Worm (Caenorhabditis elegans) whole organism, L4/young adult: ENCODE results near the gene D1005.6.
"Not testable (repeated sequence)": the region's sequence is repeated elsewhere in the genome, so short reads cannot be mapped to it uniquely, and the experiment has no call there.

Experiments used
- W03F9.2 ChIP-seq: fragments of 150-350 bp; optimal IDR thresholded peaks from 2 replicates; lab custom pipeline; 2014; ENCODE audit warnings: missing biosample characterization, missing genetic modification characterization
- dao-5 ChIP-seq: sonication (generic microtip); optimal IDR thresholded peaks from 2 replicates; lab custom pipeline; 2016; ENCODE audit warnings: missing genotype, missing genetic modification characterization, moderate library complexity, missing compliant biosample characterization
- him-1 ChIP-seq: sonication (generic microtip); optimal IDR thresholded peaks from 2 replicates; lab custom pipeline; 2016; ENCODE audit warnings: missing genotype, missing genetic modification reagents, missing genetic modification characterization, missing compliant biosample characterization

D1005.6 gene

DNA sequence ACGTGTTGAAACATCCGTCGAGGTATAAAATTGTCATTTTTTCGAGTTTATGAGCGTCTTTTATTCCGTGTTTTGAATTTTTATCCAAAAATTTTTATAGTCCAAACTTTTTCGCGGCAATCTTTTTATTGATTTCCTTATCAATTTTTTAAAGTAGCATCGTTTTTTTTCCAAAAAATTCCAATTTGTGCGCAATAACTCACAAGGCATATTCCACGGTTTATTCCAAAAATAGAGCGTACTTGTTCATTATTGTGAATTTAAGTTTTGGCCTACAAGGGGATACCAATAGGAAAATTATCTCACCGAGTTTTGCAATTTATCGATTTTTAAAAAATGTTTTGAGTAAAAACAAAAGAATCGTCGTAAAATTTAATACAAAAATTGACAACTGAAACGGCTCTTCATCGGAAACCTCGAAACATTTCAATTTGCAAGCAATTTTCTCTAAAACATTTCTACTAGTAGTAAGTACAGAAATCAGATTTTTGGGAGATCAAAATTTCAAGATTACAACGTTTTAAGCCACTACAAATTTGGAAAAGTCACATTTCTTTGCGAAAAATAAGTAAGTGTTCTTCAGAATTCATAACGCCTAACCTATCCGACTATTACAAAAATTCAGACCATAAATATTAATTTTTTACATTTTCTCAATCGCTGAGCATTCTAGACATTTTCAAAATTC lies 20.9 kb downstream of the D1005.6 start:
- TF ChIP-seq W03F9.2 (tag; lab: Kevin White, UChicago) (no peak), him-1 (no peak), dao-5 (tag; lab: Kevin White, UChicago) (no peak)

DNA sequence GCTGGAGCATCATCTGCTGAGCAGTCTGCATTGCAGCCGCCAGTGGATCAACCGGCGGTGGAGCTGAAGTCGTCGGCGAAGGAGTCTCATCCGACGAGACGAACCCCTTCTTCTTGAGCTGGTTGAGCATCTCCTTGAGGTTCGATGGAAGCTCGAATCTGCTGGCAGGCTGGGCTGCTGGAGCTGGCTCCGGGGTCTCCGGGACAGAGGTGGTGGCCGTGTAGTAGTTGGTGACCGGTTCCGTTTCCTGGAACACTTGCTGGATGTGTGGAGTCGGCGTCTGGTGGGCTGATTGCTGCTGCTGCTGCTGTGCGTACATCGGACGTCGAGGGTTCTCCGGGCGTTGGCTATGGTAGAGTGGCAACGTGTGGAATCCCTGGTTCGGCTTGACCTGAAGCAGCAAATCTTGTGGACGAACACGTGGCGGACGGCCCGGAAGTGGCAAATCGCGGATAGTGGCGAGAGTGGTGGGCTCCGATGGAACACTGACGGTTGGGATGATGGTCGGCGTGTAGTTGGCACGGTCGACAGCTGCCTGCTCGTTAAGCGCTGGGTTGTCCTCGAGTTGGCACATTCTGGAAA lies 22.9 kb downstream of the D1005.6 start:
- TF ChIP-seq W03F9.2 (tag; lab: Kevin White, UChicago) (no peak), dao-5 (tag; lab: Kevin White, UChicago) (no peak), him-1 (no peak)

DNA sequence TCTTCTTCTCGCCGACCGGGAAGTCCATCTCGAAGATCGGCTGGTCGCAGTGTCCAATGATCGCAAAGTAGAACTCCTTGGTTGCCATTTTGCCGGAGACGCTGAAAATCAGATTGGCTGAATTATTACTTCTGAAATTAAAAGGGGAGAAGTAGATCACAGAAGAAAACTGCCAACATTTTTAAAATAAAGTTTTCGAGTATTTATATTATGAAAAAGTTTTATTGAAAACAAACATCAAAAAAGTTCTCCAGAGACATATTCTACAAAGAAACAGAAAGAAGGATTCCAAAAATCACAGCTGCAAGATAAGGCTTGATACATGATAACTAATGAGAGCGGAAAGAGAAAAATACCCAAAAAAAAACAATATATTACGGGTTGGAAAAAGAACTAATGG lies 24.4 kb downstream of the D1005.6 start, which contains the start of gene sedl-1:
Gene sedl-1, minus strand, starts transcription at position 101 of the 400 bp plus-strand sequence.
- no peak for TF ChIP-seq him-1
- TF ChIP-seq dao-5 (tag; lab: Kevin White, UChicago), result no peak

DNA sequence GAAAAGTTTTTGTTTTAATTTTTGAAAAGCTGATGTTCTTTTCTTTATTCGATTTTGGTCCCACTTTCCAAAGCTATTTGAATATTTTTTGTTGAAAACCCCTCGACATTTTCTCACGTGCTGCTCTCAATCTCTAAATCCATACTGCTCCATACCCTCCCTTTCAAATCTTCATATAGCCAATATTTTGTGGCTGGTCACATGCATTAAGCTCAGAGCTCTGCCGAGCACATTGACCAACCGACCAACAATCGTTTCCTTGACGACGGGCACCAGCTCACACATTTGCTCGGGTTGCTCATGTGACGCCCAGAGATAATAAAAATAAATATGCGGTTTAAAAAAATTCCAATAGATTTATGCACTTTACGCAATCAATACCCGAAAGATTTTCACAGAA lies 25.7 kb downstream of the D1005.6 start:
- TF ChIP-seq him-1, result no peak
- TF ChIP-seq W03F9.2 (tag; lab: Kevin White, UChicago), result no peak
- TF ChIP-seq dao-5 (tag; lab: Kevin White, UChicago), result no peak

DNA sequence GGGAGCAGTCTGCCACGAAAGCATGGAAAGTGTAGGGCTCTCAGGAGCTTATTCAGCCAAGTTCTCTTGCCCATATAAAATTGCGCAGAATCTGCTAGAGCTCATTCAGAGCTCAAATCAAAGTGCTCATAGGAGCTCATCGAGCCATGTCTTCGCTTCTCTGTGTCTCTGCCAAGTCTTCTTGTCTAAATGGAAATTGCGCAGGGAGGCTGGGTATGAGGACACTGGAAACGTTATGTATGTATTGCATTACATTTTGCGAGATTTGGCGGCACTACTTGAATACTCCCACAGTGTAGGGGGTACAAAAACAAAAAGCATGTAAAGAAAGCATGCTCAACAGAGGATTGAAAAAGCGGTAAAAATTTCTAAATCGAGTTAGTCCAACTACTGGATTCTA lies 27.5 kb downstream of the D1005.6 start:
- TF ChIP-seq W03F9.2 (tag; lab: Kevin White, UChicago), result no peak
- no peak for TF ChIP-seq him-1

DNA sequence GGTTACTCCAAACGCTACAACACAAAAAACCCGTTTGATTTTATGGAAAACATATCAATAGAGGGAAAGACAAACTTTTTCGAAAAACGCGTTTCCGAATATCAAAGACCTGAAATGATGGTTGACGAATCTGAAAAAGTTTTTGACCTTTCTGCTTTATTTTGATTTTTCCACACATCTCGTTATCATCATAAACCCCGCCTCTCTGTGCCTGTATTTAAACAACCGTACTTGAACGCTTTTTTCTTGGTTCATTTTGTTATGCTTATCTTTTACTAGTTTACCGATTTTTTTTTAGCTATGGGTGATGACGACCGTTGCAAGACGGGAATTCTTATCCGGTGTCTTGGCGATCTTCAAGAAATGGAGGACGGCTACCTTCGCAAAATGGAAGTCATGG lies 33.9 kb downstream of the D1005.6 start, which contains the start of gene F19G12.1:
Gene F19G12.1, plus strand, starts transcription at position 301 of the 400 bp plus-strand sequence.
- TF ChIP-seq W03F9.2 (tag; lab: Kevin White, UChicago); dao-5 (tag; lab: Kevin White, UChicago); him-1: not testable (repeated sequence)

DNA sequence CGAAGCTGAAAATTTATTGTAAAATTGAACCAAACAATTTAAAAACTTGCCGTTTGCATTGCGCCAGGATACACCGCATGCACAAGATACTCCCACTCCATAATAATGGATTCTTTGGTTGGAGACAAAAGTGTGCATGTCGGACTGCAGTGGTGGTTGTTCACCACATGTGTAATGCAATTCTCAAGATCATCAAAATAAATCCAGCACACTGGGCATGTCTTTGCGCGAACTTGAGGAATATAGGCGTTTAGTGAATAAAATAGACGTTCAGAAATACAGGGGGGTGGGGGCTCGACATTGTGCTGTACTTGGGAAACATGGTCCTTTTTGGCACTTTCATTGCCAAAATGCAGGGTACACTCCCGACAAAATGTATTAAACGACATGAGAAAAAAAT lies 38.2 kb downstream of the D1005.6 start, which contains the start of gene F19G12.11:
Gene F19G12.11, minus strand, starts transcription at position 101 of the 400 bp plus-strand sequence.
- no peak for TF ChIP-seq him-1
- TF ChIP-seq dao-5 (tag; lab: Kevin White, UChicago), result no peak
- TF ChIP-seq W03F9.2 (tag; lab: Kevin White, UChicago), result no peak

DNA sequence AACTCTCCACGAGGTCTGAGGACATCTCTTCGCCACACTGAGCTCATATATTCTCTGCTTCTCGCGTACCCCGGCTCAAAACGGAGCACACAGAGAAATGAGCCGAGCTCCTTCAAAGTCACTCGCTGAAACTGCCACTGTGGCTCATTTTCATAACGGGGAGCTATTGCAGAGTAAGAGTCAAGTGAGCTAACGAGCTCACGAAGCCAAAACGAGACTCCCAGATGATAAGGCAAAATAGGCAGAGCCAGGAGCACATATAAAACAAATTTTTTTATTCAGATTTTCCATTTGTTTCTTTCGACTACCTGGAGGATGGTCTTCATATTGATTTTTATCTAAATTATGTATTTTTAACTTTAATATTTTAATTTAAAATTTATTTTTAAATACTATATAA lies 40.1 kb downstream of the D1005.6 start, which contains the start of gene F19G12.3:
Gene F19G12.3, plus strand, starts transcription at position 301 of the 400 bp plus-strand sequence.
- TF ChIP-seq W03F9.2 (tag; lab: Kevin White, UChicago) (no peak), dao-5 (tag; lab: Kevin White, UChicago) (no peak), him-1 (no peak)

DNA sequence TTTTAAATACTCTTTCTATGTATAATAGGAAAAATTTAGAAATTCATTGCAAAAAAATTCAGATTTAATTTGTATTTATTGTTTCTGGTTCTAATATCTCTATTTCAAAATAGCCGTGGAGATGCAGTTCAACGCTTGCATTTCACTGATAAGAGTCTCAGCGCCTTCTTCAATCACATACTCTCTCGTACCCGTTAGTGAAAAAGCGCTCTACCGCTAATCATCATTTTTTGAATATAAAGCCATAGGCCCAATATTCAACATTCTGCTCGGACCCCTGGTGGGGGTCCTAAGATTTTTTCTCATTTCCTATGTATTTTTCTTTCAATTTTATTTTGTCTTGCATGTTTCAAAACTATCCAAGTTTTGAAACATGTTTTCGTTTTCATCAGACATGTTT lies 44.1 kb downstream of the D1005.6 start:
- TF ChIP-seq dao-5 (tag; lab: Kevin White, UChicago), result no peak
- no peak for TF ChIP-seq W03F9.2 (tag; lab: Kevin White, UChicago)
- TF ChIP-seq him-1, result no peak

DNA sequence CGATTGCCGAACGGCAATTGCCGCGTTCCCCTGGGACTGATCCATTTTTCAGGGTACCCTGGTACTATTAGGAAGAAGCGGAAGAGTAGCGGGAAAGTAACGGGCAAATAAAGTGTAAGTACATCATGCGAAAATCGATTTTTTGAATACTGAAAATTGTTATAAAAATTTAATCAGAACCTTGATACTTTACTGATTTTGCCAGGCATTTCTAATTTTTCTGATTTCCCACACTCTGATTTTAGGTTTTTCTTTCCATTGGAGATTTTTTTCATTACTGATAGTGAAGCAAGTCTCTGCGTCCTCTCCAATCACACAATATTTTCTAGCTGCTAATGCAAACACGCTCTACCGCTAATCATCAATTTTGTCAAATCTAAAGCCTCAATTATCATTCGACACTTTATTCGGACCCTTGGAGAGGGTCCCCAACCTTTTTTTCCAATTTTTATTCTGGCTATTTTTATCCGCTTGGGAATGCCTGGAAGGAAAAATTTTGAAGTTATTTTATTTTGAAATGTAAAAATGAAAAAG lies 45.4 kb downstream of the D1005.6 start, which contains the start of gene F19G12.9:
Gene F19G12.9, plus strand, starts transcription at position 51 of the 534 bp plus-strand sequence.
- TF ChIP-seq him-1 (no peak), dao-5 (tag; lab: Kevin White, UChicago) (no peak)

DNA sequence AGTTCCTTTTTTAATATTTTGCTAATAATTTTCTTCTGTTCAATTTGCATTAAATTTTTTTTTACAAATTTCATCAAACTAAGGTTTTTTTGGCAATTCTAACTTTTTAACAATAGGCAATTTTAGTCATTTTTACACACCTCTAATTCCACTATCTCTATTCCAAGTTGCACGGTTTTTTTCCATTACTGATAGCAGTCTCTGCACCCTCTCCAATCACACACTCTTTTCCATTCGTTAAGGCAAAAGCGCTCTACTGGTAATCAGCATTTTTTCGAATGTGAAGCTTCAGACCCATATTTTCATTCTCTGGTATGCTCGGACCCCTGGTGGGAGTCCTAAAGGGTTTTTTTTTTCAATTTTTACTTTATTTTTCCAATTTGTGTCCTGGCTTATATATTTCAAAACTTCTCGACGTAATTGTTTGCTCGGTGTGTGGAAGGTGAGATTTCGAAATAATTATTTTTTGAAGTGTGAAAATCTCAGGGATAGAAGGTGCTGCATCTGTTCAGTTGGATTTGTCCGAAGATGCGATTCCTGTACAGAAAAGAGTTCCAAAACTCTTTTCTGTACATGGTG lies 47.7 kb downstream of the D1005.6 start, which contains the start of the genes F19G12.4 and F19G12.8:
Gene F19G12.4, plus strand, starts transcription at position 529 of the 579 bp plus-strand sequence.
Gene F19G12.8, plus strand, starts transcription at position 545 of the 579 bp plus-strand sequence.
- no peak for TF ChIP-seq dao-5 (tag; lab: Kevin White, UChicago)
- no peak for TF ChIP-seq W03F9.2 (tag; lab: Kevin White, UChicago)
- TF ChIP-seq him-1, result no peak

DNA sequence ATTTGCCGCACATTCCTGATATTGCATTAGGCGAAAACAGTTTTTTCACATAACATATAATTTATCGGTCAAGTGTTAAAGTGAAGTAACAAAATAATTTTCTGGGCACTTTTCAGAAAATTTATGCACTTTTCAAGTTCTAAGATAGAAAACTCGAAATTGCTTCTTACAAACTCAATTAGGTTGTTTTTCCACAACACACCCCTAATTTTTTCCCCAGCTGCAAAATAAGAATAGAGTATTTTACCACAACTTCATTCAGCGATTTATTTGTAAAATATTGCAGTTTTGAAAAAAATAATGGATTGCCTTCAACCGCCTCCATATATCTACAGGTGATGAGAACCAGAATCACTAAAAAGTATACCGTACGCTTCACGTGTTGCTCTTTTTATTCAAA lies 51.8 kb downstream of the D1005.6 start, which contains the start of gene srh-19:
Gene srh-19, plus strand, starts transcription at position 301 of the 400 bp plus-strand sequence.
- TF ChIP-seq W03F9.2 (tag; lab: Kevin White, UChicago) (no peak), him-1 (no peak), dao-5 (tag; lab: Kevin White, UChicago) (no peak)
